Worm (Caenorhabditis elegans) whole organism, L4 larva: Measurements from ENCODE around the gene str-23.

ENCODE experiments used
- R02D3.7 ChIP-seq: fragments of 150-350 bp; sonication (generic microtip); optimal IDR thresholded peaks from 3 replicates; lab custom pipeline; 2014; ENCODE audit warnings: missing biosample characterization, missing genetic modification characterization
- ceh-20 ChIP-seq: fragments of 200-800 bp; sonication (Bioruptor generic); IDR thresholded peaks from 2 replicates; pipeline ENCODE4 v1.3.6; 2022; ENCODE audit warnings: missing genetic modification reagents, missing genetic modification characterization, missing compliant biosample characterization
- ceh-28 ChIP-seq: fragments of 150-350 bp; optimal IDR thresholded peaks from 2 replicates; lab custom pipeline; 2014; ENCODE audit warnings: missing biosample characterization, missing genetic modification reagents, missing genetic modification characterization
- ceh-82 ChIP-seq: sonication (generic microtip); optimal IDR thresholded peaks from 2 replicates; lab custom pipeline; 2017; ENCODE audit warnings: missing biosample characterization, missing genetic modification characterization
- dpl-1 ChIP-seq: fragments of 150-350 bp; optimal IDR thresholded peaks from 2 replicates; lab custom pipeline; 2014; ENCODE audit warnings: missing biosample characterization, missing genetic modification reagents, missing genetic modification characterization
- jun-1 ChIP-seq: fragments of 150-350 bp; optimal IDR thresholded peaks from 2 replicates; lab custom pipeline; 2014; ENCODE audit warnings: missing biosample characterization, missing genetic modification reagents, missing genetic modification characterization
- lin-15B ChIP-seq: fragments of 150-350 bp; sonication (generic microtip); optimal IDR thresholded peaks from 3 replicates; lab custom pipeline; 2014; ENCODE audit warnings: missing biosample characterization, missing genetic modification characterization
- mxl-3 ChIP-seq: fragments of 200-800 bp; sonication (Bioruptor generic); optimal IDR thresholded peaks from 2 replicates; lab custom pipeline; 2018; ENCODE audit warnings: mild to moderate bottlenecking, missing genetic modification characterization, missing compliant biosample characterization
- nhr-25 ChIP-seq: sonication (generic microtip); optimal IDR thresholded peaks from 2 replicates; lab custom pipeline; 2017; ENCODE audit warnings: missing genetic modification characterization, mild to moderate bottlenecking, missing compliant biosample characterization, antibody characterized with exemption, moderate library complexity, borderline replicate concordance; ENCODE audit not compliant: insufficient read depth
- sdz-12 ChIP-seq: fragments of 200-800 bp; sonication (Bioruptor generic); optimal IDR thresholded peaks from 2 replicates; lab custom pipeline; 2018; ENCODE audit warnings: mild to moderate bottlenecking, missing genetic modification characterization, missing compliant biosample characterization
- spr-1 ChIP-seq: sonication (generic microtip); optimal IDR thresholded peaks from 2 replicates; lab custom pipeline; 2016; ENCODE audit warnings: mild to moderate bottlenecking, missing genetic modification characterization, missing compliant biosample characterization
- unc-130 ChIP-seq: sonication (generic microtip); optimal IDR thresholded peaks from 2 replicates; lab custom pipeline; 2016; ENCODE audit warnings: missing genetic modification reagents, missing genetic modification characterization, missing compliant biosample characterization
- zag-1 ChIP-seq: fragments of 150-350 bp; optimal IDR thresholded peaks from 2 replicates; lab custom pipeline; 2014; ENCODE audit warnings: missing biosample characterization, missing genetic modification characterization

- TF ChIP-seq unc-130 (GFP tag; lab: Kevin White, UChicago) (no peak), lin-15B (no peak), R02D3.7 (tag; lab: Kevin White, UChicago) (no peak), dpl-1 (GFP tag; lab: Kevin White, UChicago) (no peak), spr-1 (no peak), jun-1 (tag; lab: Kevin White, UChicago) (no peak), ceh-20 (no peak), sdz-12 (GFP tag; lab: Kevin White, UChicago) (no peak), mxl-3 (GFP tag; lab: Kevin White, UChicago) (no peak), ceh-82 (tag; lab: Kevin White, UChicago) (no peak), ceh-28 (tag; lab: Kevin White, UChicago) (no peak), zag-1 (tag; lab: Kevin White, UChicago) (no peak), nhr-25 (tag; lab: Kevin White, UChicago) (no peak)
Observed at ce11 chrV:15644575-15644974, at the start of gene str-23.
